Fruit fly (Drosophila melanogaster) whole organism, prepupa: ENCODE results near the gene CG13631.

ENCODE experiments used
- CG11294 ChIP-seq: fragments of 200-800 bp; sonication (Bioruptor generic); IDR thresholded peaks from 2 replicates; pipeline ENCODE4 v1.3.6; 2022; ENCODE audit warnings: missing biosample characterization, missing genetic modification characterization
- CG6163 ChIP-seq: fragments of 200-800 bp; sonication (Bioruptor generic); IDR thresholded peaks from 3 replicates; pipeline ENCODE4 v1.3.6; 2022; ENCODE audit warnings: missing biosample characterization, missing genetic modification characterization
- CG6276 ChIP-seq: fragments of 200-800 bp; sonication (Bioruptor generic); optimal IDR thresholded peaks from 2 replicates; lab custom pipeline; 2017; ENCODE audit warnings: missing biosample characterization, mild to moderate bottlenecking, missing genetic modification characterization
- CG6808 ChIP-seq: fragments of 200-800 bp; sonication (Bioruptor generic); optimal IDR thresholded peaks from 3 replicates; lab custom pipeline; 2017; ENCODE audit warnings: missing biosample characterization, missing genetic modification characterization, mild to moderate bottlenecking, moderate library complexity, missing genetic modification reagents
- CG6854 ChIP-seq: fragments of 200-800 bp; sonication (Bioruptor generic); optimal IDR thresholded peaks from 2 replicates; lab custom pipeline; 2017; ENCODE audit warnings: missing biosample characterization, mild to moderate bottlenecking, missing genetic modification characterization
- Ets21C ChIP-seq: fragments of 200-800 bp; sonication (Bioruptor generic); optimal IDR thresholded peaks from 3 replicates; lab custom pipeline; 2016; ENCODE audit warnings: missing biosample characterization, missing genetic modification characterization
- Smox ChIP-seq: fragments of 200-800 bp; sonication (Bioruptor generic); optimal IDR thresholded peaks from 3 replicates; lab custom pipeline; 2016; ENCODE audit warnings: missing biosample characterization, missing genetic modification characterization
- Sox15 ChIP-seq: fragments of 200-800 bp; sonication (Bioruptor generic); optimal IDR thresholded peaks from 3 replicates; lab custom pipeline; 2016; ENCODE audit warnings: missing biosample characterization, missing genetic modification characterization
- eg ChIP-seq: fragments of 200-800 bp; sonication (Bioruptor generic); IDR thresholded peaks from 3 replicates; pipeline ENCODE4 v1.3.6; 2022; ENCODE audit warnings: missing biosample characterization, missing genetic modification characterization
- ss ChIP-seq, 2 experiments: fragments of 200-800 bp; sonication (Bioruptor generic); optimal IDR thresholded peaks; 2 replicates in 1 of 2; 3 replicates in 1 of 2; lab custom pipeline; 2017 to 2018; ENCODE audit warnings: mild to moderate bottlenecking in 2 of 2, missing biosample characterization in 2 of 2, missing genetic modification characterization in 2 of 2, moderate library complexity in 1 of 2

- 0 out of 3 replicates have a peak, but pooled peaks have one; percentile 12 for TF ChIP-seq eg (GFP tag; lab: Robert Waterston, UW)
- no peak for TF ChIP-seq CG6854 (GFP tag; lab: Kevin White, UChicago)
- no peak for TF ChIP-seq Sox15
- TF ChIP-seq CG6276 = no peak
- no peak for TF ChIP-seq Ets21C (GFP tag; lab: Kevin White, UChicago)
- no peak for TF ChIP-seq CG6808 (GFP tag; lab: Kevin White, UChicago)
- no peak for TF ChIP-seq CG11294
- 0 out of 3 replicates have a peak, but pooled peaks have one; percentile 19 for TF ChIP-seq CG6163 (GFP tag; lab: Robert Waterston, UW)
- TF ChIP-seq ss (GFP tag; optimal IDR thresholded peaks at IDR 0.05; lab: Kevin White, UChicago) = no peak
- peak; percentile 3 for TF ChIP-seq Smox
Observed at dm6 chr3R:24771273-24772231, 2.4 kb downstream of the CG13631 start, which contains the start of gene CG42331.
